Worm (Caenorhabditis elegans) whole organism, young adult: Measurements from ENCODE around the gene H12D21.6.
"Not testable (repeated sequence)": the region's sequence is repeated elsewhere in the genome, so short reads cannot be mapped to it uniquely, and the experiment has no call there.

Source experiments
- atf-7 ChIP-seq: sonication (generic microtip); optimal IDR thresholded peaks from 2 replicates; lab custom pipeline; 2017; ENCODE audit warnings: mild to moderate bottlenecking, missing genetic modification characterization, missing compliant biosample characterization
- dpl-1 ChIP-seq: fragments of 150-350 bp; optimal IDR thresholded peaks from 2 replicates; lab custom pipeline; 2014; ENCODE audit warnings: missing biosample characterization, missing genetic modification reagents, missing genetic modification characterization
- hlh-12 ChIP-seq: sonication (generic microtip); optimal IDR thresholded peaks from 2 replicates; lab custom pipeline; 2016; ENCODE audit warnings: missing genetic modification characterization, missing compliant biosample characterization
- nfya-2 ChIP-seq: fragments of 200-800 bp; sonication (Bioruptor generic); IDR thresholded peaks from 2 replicates; pipeline ENCODE4 v1.3.6; 2022; ENCODE audit warnings: missing genetic modification reagents, missing genetic modification characterization, missing compliant biosample characterization
- snpc-3.4 ChIP-seq: sonication (generic microtip); optimal IDR thresholded peaks from 2 replicates; lab custom pipeline; 2017; ENCODE audit warnings: missing genetic modification characterization, mild to moderate bottlenecking, missing compliant biosample characterization, antibody characterized with exemption, moderate library complexity, missing genotype, missing genetic modification reagents

DNA sequence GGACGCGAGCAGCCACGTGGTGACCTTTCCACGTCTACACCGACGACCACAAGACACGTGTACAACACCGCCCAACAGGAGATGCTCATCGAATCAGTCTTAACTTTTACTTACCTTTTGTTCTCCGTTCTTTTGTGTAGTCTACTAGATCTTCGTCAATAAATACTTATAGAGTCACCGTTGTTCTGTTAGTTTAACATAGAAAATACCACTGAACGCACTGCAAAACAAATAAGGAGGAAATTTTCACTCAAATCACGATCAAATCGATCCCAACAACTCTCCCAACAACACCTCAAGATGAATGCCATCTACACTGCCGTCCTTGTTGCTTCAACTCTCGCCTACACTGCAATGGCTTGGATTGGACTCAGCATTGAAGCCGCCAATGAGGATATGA lies 6.8 kb downstream of the H12D21.6 start, which contains the start of gene nspa-2:
- not testable (repeated sequence) for TF ChIP-seq atf-7 (tag; lab: Kevin White, UChicago); dpl-1; nfya-2; snpc-3.4 (tag; lab: Kevin White, UChicago); hlh-12 (tag; lab: Kevin White, UChicago)
